Worm (Caenorhabditis elegans) whole organism, mixed stage, embryonic: Measurements from ENCODE around the gene pals-38.
A peak's percentile ranks its signal among the peaks of the same experiment; 100 is the strongest.

ENCODE experiments used
- M03D4.4 ChIP-seq: sonication (generic microtip); optimal IDR thresholded peaks from 2 replicates; lab custom pipeline; 2017; ENCODE audit warnings: mild to moderate bottlenecking, missing genetic modification characterization, missing compliant biosample characterization
- blmp-1 ChIP-seq: fragments of 150-350 bp; optimal IDR thresholded peaks from 2 replicates; lab custom pipeline; 2014; ENCODE audit warnings: missing biosample characterization, missing genetic modification characterization
- ceh-39 ChIP-seq: fragments of 150-350 bp; optimal IDR thresholded peaks from 2 replicates; lab custom pipeline; 2014; ENCODE audit warnings: missing biosample characterization, missing genetic modification characterization
- ceh-43 ChIP-seq: fragments of 200-800 bp; sonication (Bioruptor generic); optimal IDR thresholded peaks from 2 replicates; lab custom pipeline; 2018; ENCODE audit warnings: mild to moderate bottlenecking, missing genetic modification characterization, moderate library complexity, missing compliant biosample characterization
- ceh-83 ChIP-seq: fragments of 200-800 bp; sonication (Bioruptor generic); optimal IDR thresholded peaks from 2 replicates; lab custom pipeline; 2018; ENCODE audit warnings: mild to moderate bottlenecking, missing genetic modification characterization, missing compliant biosample characterization
- ces-1 ChIP-seq: fragments of 150-350 bp; optimal IDR thresholded peaks from 2 replicates; lab custom pipeline; 2014; ENCODE audit warnings: missing biosample characterization, missing genetic modification reagents, missing genetic modification characterization
- cnd-1 ChIP-seq: fragments of 200-800 bp; sonication (Bioruptor generic); optimal IDR thresholded peaks from 2 replicates; lab custom pipeline; 2018; ENCODE audit warnings: mild to moderate bottlenecking, missing genetic modification characterization, missing compliant biosample characterization
- drap-1 ChIP-seq: fragments of 200-800 bp; sonication (Bioruptor generic); optimal IDR thresholded peaks from 3 replicates; lab custom pipeline; 2018; ENCODE audit warnings: mild to moderate bottlenecking, missing genetic modification characterization, missing compliant biosample characterization
- elt-1 ChIP-seq: sonication (generic microtip); optimal IDR thresholded peaks from 2 replicates; lab custom pipeline; 2017; ENCODE audit warnings: missing genetic modification characterization, mild to moderate bottlenecking, missing compliant biosample characterization, antibody characterized with exemption, moderate library complexity, borderline replicate concordance; ENCODE audit not compliant: insufficient read depth
- elt-3 ChIP-seq: fragments of 150-350 bp; optimal IDR thresholded peaks from 2 replicates; lab custom pipeline; 2014; ENCODE audit warnings: missing biosample characterization, missing genetic modification characterization
- flh-1 ChIP-seq: fragments of 200-800 bp; sonication (Bioruptor generic); optimal IDR thresholded peaks from 2 replicates; lab custom pipeline; 2018; ENCODE audit warnings: mild to moderate bottlenecking, missing genetic modification characterization, moderate library complexity, missing compliant biosample characterization
- ham-2 ChIP-seq: fragments of 200-800 bp; sonication (Bioruptor generic); optimal IDR thresholded peaks from 2 replicates; lab custom pipeline; 2018; ENCODE audit warnings: mild to moderate bottlenecking, missing genetic modification characterization, missing compliant biosample characterization
- hlh-1 ChIP-seq: fragments of 150-350 bp; optimal IDR thresholded peaks from 2 replicates; lab custom pipeline; 2014; ENCODE audit warnings: missing biosample characterization, missing genetic modification reagents, missing genetic modification characterization
- lin-13 ChIP-seq: fragments of 150-350 bp; optimal IDR thresholded peaks from 2 replicates; lab custom pipeline; 2014; ENCODE audit warnings: missing biosample characterization, missing genetic modification characterization
- lin-32 ChIP-seq: fragments of 200-800 bp; sonication (Bioruptor generic); optimal IDR thresholded peaks from 2 replicates; lab custom pipeline; 2018; ENCODE audit warnings: mild to moderate bottlenecking, missing genetic modification characterization, missing compliant biosample characterization
- lsy-2 ChIP-seq: fragments of 150-350 bp; optimal IDR thresholded peaks from 2 replicates; lab custom pipeline; 2014; ENCODE audit warnings: missing biosample characterization, missing genetic modification characterization
- mab-5 ChIP-seq: fragments of 150-350 bp; optimal IDR thresholded peaks from 2 replicates; lab custom pipeline; 2014; ENCODE audit warnings: missing biosample characterization, missing genetic modification characterization
- mep-1 ChIP-seq: fragments of 150-350 bp; optimal IDR thresholded peaks from 2 replicates; lab custom pipeline; 2017; ENCODE audit warnings: missing biosample characterization, missing genetic modification reagents, missing genetic modification characterization, inconsistent platforms
- mls-2 ChIP-seq: sonication (generic microtip); optimal IDR thresholded peaks from 2 replicates; lab custom pipeline; 2016; ENCODE audit warnings: mild to moderate bottlenecking, missing genetic modification characterization, moderate library complexity, missing compliant biosample characterization
- nhr-12 ChIP-seq: fragments of 150-350 bp; optimal IDR thresholded peaks from 2 replicates; lab custom pipeline; 2014; ENCODE audit warnings: missing biosample characterization, missing genetic modification characterization
- nhr-28 ChIP-seq: fragments of 150-350 bp; optimal IDR thresholded peaks from 2 replicates; lab custom pipeline; 2014; ENCODE audit warnings: missing biosample characterization, missing genetic modification characterization
- nhr-76 ChIP-seq: sonication (generic microtip); optimal IDR thresholded peaks from 2 replicates; lab custom pipeline; 2017; ENCODE audit warnings: missing biosample characterization, missing genetic modification characterization
- pha-4 ChIP-seq: fragments of 150-350 bp; optimal IDR thresholded peaks from 2 replicates; lab custom pipeline; 2018; ENCODE audit warnings: missing biosample characterization, missing genetic modification reagents, missing genetic modification characterization
- sem-2 ChIP-seq: fragments of 200-800 bp; sonication (Bioruptor generic); optimal IDR thresholded peaks from 2 replicates; lab custom pipeline; 2018; ENCODE audit warnings: mild to moderate bottlenecking, missing genetic modification characterization, missing compliant biosample characterization
- snpc-4 ChIP-seq: fragments of 150-350 bp; optimal IDR thresholded peaks from 2 replicates; lab custom pipeline; 2014; ENCODE audit warnings: missing biosample characterization, missing genetic modification characterization
- sptf-1 ChIP-seq: sonication (generic microtip); optimal IDR thresholded peaks from 2 replicates; lab custom pipeline; 2017; ENCODE audit warnings: mild to moderate bottlenecking, missing genetic modification characterization, moderate library complexity, missing compliant biosample characterization
- tbx-8 ChIP-seq: fragments of 200-800 bp; sonication (Bioruptor generic); optimal IDR thresholded peaks from 2 replicates; lab custom pipeline; 2018; ENCODE audit warnings: mild to moderate bottlenecking, missing genetic modification characterization, moderate library complexity, missing compliant biosample characterization
- unc-120 ChIP-seq: sonication (generic microtip); optimal IDR thresholded peaks from 2 replicates; lab custom pipeline; 2017; ENCODE audit warnings: missing genetic modification characterization, missing compliant biosample characterization; ENCODE audit not compliant: poor library complexity, severe bottlenecking
- unc-39 ChIP-seq: fragments of 150-350 bp; optimal IDR thresholded peaks from 2 replicates; lab custom pipeline; 2014; ENCODE audit warnings: missing biosample characterization, missing genetic modification characterization
- unc-62 ChIP-seq: fragments of 150-350 bp; optimal IDR thresholded peaks from 2 replicates; lab custom pipeline; 2014; ENCODE audit warnings: missing biosample characterization, missing genetic modification reagents, missing genetic modification characterization
- zip-8 ChIP-seq: fragments of 150-350 bp; optimal IDR thresholded peaks from 2 replicates; lab custom pipeline; 2014; ENCODE audit warnings: missing biosample characterization, missing genetic modification characterization
- ztf-11 ChIP-seq: fragments of 150-350 bp; optimal IDR thresholded peaks from 2 replicates; lab custom pipeline; 2014; ENCODE audit warnings: missing biosample characterization, missing genetic modification characterization

The pals-38 gene

DNA sequence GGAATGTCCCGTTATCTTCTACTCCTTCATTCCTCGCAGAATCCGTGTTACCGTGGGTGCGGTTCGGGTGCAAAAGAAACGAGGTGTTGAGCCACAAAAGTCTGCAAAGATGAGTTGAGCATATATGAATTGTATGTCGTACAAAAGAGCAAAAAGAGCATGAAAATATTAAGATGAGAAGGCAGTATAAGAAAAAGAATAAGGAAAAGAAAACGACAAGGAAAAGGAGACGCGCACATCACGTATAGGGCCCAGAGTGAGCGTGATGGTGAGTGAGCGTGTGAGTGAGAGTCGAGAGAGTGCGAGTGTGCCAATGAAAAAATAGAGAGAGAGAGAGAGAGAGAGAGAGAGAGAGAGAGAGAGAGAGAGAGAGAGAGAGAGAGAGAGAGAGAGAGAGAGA, 16.1 kb upstream of the pals-38 start, which contains the start of gene egl-10:
Gene egl-10, minus strand, starts transcription at position 101 of the 400 bp plus-strand sequence.
- TF ChIP-seq flh-1 (GFP tag; lab: Kevin White, UChicago) (no peak), cnd-1 (tag; lab: Kevin White, UChicago) (peak; percentile 6), mab-5 (tag; lab: Kevin White, UChicago) (no peak), lin-32 (GFP tag; lab: Kevin White, UChicago) (no peak)

DNA sequence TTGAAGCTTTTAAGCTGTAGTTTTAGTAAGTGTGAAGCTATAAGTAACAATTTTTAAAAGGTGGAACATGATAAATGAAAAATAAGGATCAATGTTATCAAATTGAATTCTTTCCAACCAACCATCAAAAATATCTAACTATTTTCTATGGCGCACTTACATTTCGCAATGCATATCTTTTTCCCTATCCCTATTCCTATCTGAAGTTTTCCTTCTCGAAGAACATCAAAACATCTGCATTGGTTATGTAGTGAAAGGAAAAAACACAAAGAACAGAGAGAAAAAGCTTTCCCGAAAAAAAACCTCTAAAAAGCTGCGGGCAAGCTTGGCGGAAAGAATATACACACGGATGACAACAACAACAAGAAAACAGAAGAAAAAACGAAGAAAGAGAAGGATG, 13.8 kb upstream of the pals-38 start:
- TF ChIP-seq pha-4 (tag; lab: Kevin White, UChicago) (no peak), tbx-8 (GFP tag; lab: Kevin White, UChicago) (no peak), mls-2 (tag; lab: Kevin White, UChicago) (no peak), ces-1 (GFP tag; lab: Kevin White, UChicago) (no peak), sptf-1 (tag; lab: Kevin White, UChicago) (no peak), lin-13 (tag; lab: Kevin White, UChicago) (no peak), elt-1 (tag; lab: Kevin White, UChicago) (no peak), zip-8 (tag; lab: Kevin White, UChicago) (no peak), snpc-4 (tag; lab: Kevin White, UChicago) (no peak), nhr-76 (no peak), nhr-12 (tag; lab: Kevin White, UChicago) (no peak), sem-2 (GFP tag; lab: Kevin White, UChicago) (no peak), mep-1 (tag; lab: Kevin White, UChicago) (no peak), hlh-1 (no peak), nhr-28 (tag; lab: Kevin White, UChicago) (no peak), ceh-39 (tag; lab: Kevin White, UChicago) (no peak), unc-62 (GFP tag; lab: Kevin White, UChicago) (no peak)

DNA sequence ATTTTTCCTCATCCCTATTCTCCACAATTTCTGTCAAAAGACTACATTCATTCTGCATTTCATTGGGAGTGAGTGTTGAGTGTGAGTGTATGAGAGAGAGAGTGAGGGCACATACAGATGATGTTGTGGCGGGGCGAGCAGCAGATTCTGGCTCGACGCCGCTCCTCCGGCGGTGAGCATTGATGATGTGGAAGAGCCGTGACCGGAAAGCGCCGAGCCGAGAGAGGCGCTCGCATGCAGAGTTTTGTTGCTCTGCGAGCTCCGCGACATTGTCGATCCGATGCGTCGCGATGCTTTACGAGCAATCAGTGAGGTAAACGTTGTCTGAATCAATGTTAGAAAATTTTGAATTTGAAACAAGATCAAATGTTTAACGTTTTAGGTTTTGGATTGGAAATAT, 8.9 kb upstream of the pals-38 start:
- no peak for TF ChIP-seq ztf-11 (tag; lab: Kevin White, UChicago)
- TF ChIP-seq unc-120: no peak
- no peak for TF ChIP-seq blmp-1 (tag; lab: Kevin White, UChicago)
- no peak for TF ChIP-seq lin-32 (GFP tag; lab: Kevin White, UChicago)
- TF ChIP-seq ceh-39 (tag; lab: Kevin White, UChicago): no peak
- no peak for TF ChIP-seq M03D4.4 (tag; lab: Kevin White, UChicago)
- no peak for TF ChIP-seq ces-1 (GFP tag; lab: Kevin White, UChicago)
- TF ChIP-seq mep-1 (tag; lab: Kevin White, UChicago): no peak
- TF ChIP-seq cnd-1 (tag; lab: Kevin White, UChicago): no peak

DNA sequence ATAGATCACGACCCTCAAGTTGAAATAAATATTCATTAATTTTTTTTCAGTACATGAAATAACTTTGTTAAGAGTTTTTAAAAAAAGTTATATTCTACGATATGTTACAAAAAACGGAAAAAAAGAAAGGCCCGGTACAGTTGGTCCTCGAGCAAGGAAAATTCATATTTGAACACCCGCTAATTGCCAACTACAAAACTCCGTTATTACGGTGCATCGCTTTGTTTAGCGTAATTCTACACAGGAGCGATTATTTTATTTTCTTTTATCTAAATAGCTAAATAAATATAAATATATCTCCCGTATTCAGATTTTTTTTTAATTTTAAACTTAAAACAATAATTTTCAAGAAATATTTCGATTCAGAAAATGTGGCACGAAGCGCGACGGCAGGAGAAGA, 3.6 kb upstream of the pals-38 start, which contains the start of gene F28C1.1:
Gene F28C1.1, plus strand, starts transcription at position 365 of the 400 bp plus-strand sequence.
- TF ChIP-seq ham-2 (GFP tag; lab: Kevin White, UChicago) (no peak), ces-1 (GFP tag; lab: Kevin White, UChicago) (peak; percentile 53), lsy-2 (tag; lab: Kevin White, UChicago) (peak; percentile 20)

- TF ChIP-seq zip-8 (tag; lab: Kevin White, UChicago) (no peak), ceh-43 (GFP tag; lab: Kevin White, UChicago) (no peak), ceh-83 (GFP tag; lab: Kevin White, UChicago) (no peak), elt-3 (tag; lab: Kevin White, UChicago) (no peak), ceh-39 (tag; lab: Kevin White, UChicago) (no peak), lin-32 (GFP tag; lab: Kevin White, UChicago) (no peak), drap-1 (GFP tag; lab: Kevin White, UChicago) (no peak), tbx-8 (GFP tag; lab: Kevin White, UChicago) (no peak), unc-120 (no peak), nhr-12 (tag; lab: Kevin White, UChicago) (no peak), nhr-76 (no peak), unc-39 (tag; lab: Kevin White, UChicago) (no peak), unc-62 (GFP tag; lab: Kevin White, UChicago) (no peak), snpc-4 (tag; lab: Kevin White, UChicago) (no peak), pha-4 (tag; lab: Kevin White, UChicago) (no peak)
Observed at ce11 chrV:12449902-12450301, 3.1 kb upstream of the pals-38 start, which contains the start of gene C54D10.10. Gene C54D10.10 (minus strand): TSS chrV:12450002.
